Worm (Caenorhabditis elegans) whole organism, L1 larva: Measurements from ENCODE around the gene K02H11.9.

ENCODE experiments used
- aha-1 ChIP-seq: fragments of 150-350 bp; optimal IDR thresholded peaks from 2 replicates; lab custom pipeline; 2014; ENCODE audit warnings: missing biosample characterization, missing genetic modification characterization
- blmp-1 ChIP-seq: fragments of 150-350 bp; optimal IDR thresholded peaks from 2 replicates; lab custom pipeline; 2014; ENCODE audit warnings: missing biosample characterization, missing genetic modification characterization
- ces-1 ChIP-seq: fragments of 150-350 bp; optimal IDR thresholded peaks from 2 replicates; lab custom pipeline; 2014; ENCODE audit warnings: missing biosample characterization, missing genetic modification reagents, missing genetic modification characterization
- dpl-1 ChIP-seq, 3 experiments: fragments of 150-350 bp in 2 of 3; sonication (generic microtip) in 1 of 3; optimal IDR thresholded peaks; 2 replicates each; lab custom pipeline; 2014 to 2017; ENCODE audit warnings: missing biosample characterization in 3 of 3, missing genetic modification characterization in 3 of 3, missing genetic modification reagents in 3 of 3
- efl-3 ChIP-seq: fragments of 200-800 bp; sonication (Bioruptor generic); optimal IDR thresholded peaks from 2 replicates; lab custom pipeline; 2018; ENCODE audit warnings: mild to moderate bottlenecking, missing genetic modification characterization, missing compliant biosample characterization
- egl-27 ChIP-seq, 2 experiments: fragments of 150-350 bp in 1 of 2; sonication (generic microtip); optimal IDR thresholded peaks; 3 replicates each; lab custom pipeline; 2017 to 2018; ENCODE audit warnings: missing biosample characterization in 2 of 2, missing genetic modification characterization in 2 of 2, missing genetic modification reagents in 2 of 2
- elt-2 ChIP-seq: sonication (generic microtip); optimal IDR thresholded peaks from 2 replicates; lab custom pipeline; 2016; ENCODE audit warnings: missing genetic modification characterization, mild to moderate bottlenecking, inconsistent platforms, missing compliant biosample characterization, missing genetic modification reagents
- ets-5 ChIP-seq: fragments of 200-800 bp; sonication (Bioruptor generic); IDR thresholded peaks from 2 replicates; pipeline ENCODE4 v1.3.6; 2022; ENCODE audit warnings: missing genetic modification characterization, missing compliant biosample characterization
- fkh-10 ChIP-seq: sonication (generic microtip); optimal IDR thresholded peaks from 2 replicates; lab custom pipeline; 2017; ENCODE audit warnings: missing biosample characterization, missing genetic modification reagents, missing genetic modification characterization
- fos-1 ChIP-seq: fragments of 150-350 bp; optimal IDR thresholded peaks from 2 replicates; lab custom pipeline; 2014; ENCODE audit warnings: missing biosample characterization, missing genetic modification characterization
- irx-1 ChIP-seq: sonication (generic microtip); optimal IDR thresholded peaks from 2 replicates; lab custom pipeline; 2016; ENCODE audit warnings: missing genetic modification characterization, missing compliant biosample characterization
- lin-13 ChIP-seq: fragments of 150-350 bp; optimal IDR thresholded peaks from 2 replicates; lab custom pipeline; 2014; ENCODE audit warnings: missing biosample characterization, missing genetic modification reagents, missing genetic modification characterization
- lin-15B ChIP-seq: fragments of 150-350 bp; sonication (generic microtip); optimal IDR thresholded peaks from 3 replicates; lab custom pipeline; 2014; ENCODE audit warnings: missing biosample characterization, missing genetic modification characterization
- lin-35 ChIP-seq, 2 experiments: fragments of 150-350 bp; optimal IDR thresholded peaks; 2 replicates each; lab custom pipeline; 2014; ENCODE audit warnings: missing biosample characterization in 2 of 2, missing genetic modification characterization in 2 of 2, missing genetic modification reagents in 2 of 2
- lin-39 ChIP-seq: fragments of 150-350 bp; optimal IDR thresholded peaks from 2 replicates; lab custom pipeline; 2014; ENCODE audit warnings: missing biosample characterization, missing genetic modification reagents, missing genetic modification characterization
- lir-3 ChIP-seq: sonication (generic microtip); optimal IDR thresholded peaks from 2 replicates; lab custom pipeline; 2016; ENCODE audit warnings: mild to moderate bottlenecking, missing genetic modification characterization, moderate library complexity, missing compliant biosample characterization; ENCODE audit not compliant: poor library complexity
- lsy-2 ChIP-seq, 2 experiments: fragments of 150-350 bp; optimal IDR thresholded peaks; 2 replicates each; lab custom pipeline; 2014; ENCODE audit warnings: missing biosample characterization in 2 of 2, missing genetic modification characterization in 2 of 2
- mdl-1 ChIP-seq, 2 experiments: fragments of 150-350 bp; optimal IDR thresholded peaks; 2 replicates each; lab custom pipeline; 2014 to 2017; ENCODE audit warnings: missing biosample characterization in 2 of 2, missing genetic modification characterization in 2 of 2, inconsistent platforms in 1 of 2
- mef-2 ChIP-seq: fragments of 150-350 bp; optimal IDR thresholded peaks from 2 replicates; lab custom pipeline; 2014; ENCODE audit warnings: missing biosample characterization, missing genetic modification characterization
- nhr-11 ChIP-seq: fragments of 150-350 bp; optimal IDR thresholded peaks from 2 replicates; lab custom pipeline; 2014; ENCODE audit warnings: missing biosample characterization, missing genetic modification characterization
- nhr-12 ChIP-seq: sonication (generic microtip); optimal IDR thresholded peaks from 2 replicates; lab custom pipeline; 2017; ENCODE audit warnings: missing biosample characterization, missing genetic modification characterization
- nhr-19 ChIP-seq: fragments of 200-800 bp; sonication (Bioruptor generic); conservative IDR thresholded peaks from 2 replicates; pipeline ENCODE4 v1.3.6; 2022; ENCODE audit warnings: missing genetic modification characterization, missing compliant biosample characterization
- nhr-237 ChIP-seq: fragments of 150-350 bp; optimal IDR thresholded peaks from 2 replicates; lab custom pipeline; 2014; ENCODE audit warnings: missing biosample characterization, missing genetic modification characterization
- nhr-71 ChIP-seq: sonication (generic microtip); optimal IDR thresholded peaks from 2 replicates; lab custom pipeline; 2016; ENCODE audit warnings: mild to moderate bottlenecking, missing genetic modification characterization, moderate library complexity, missing compliant biosample characterization
- nhr-90 ChIP-seq: sonication (generic microtip); optimal IDR thresholded peaks from 2 replicates; lab custom pipeline; 2016; ENCODE audit warnings: mild to moderate bottlenecking, missing genetic modification characterization, missing compliant biosample characterization; ENCODE audit not compliant: poor library complexity
- pag-3 ChIP-seq: sonication (generic microtip); optimal IDR thresholded peaks from 2 replicates; lab custom pipeline; 2017; ENCODE audit warnings: missing genetic modification characterization, mild to moderate bottlenecking, missing compliant biosample characterization, antibody characterized with exemption, borderline replicate concordance; ENCODE audit not compliant: insufficient read depth
- rnt-1 ChIP-seq: sonication (generic microtip); optimal IDR thresholded peaks from 2 replicates; lab custom pipeline; 2016; ENCODE audit warnings: mild to moderate bottlenecking, missing genetic modification characterization, moderate library complexity, missing compliant biosample characterization
- skn-1 ChIP-seq: fragments of 150-350 bp; optimal IDR thresholded peaks from 2 replicates; lab custom pipeline; 2014; ENCODE audit warnings: missing biosample characterization, missing genetic modification characterization
- sptf-1 ChIP-seq: fragments of 150-350 bp; optimal IDR thresholded peaks from 2 replicates; lab custom pipeline; 2014; ENCODE audit warnings: missing biosample characterization, missing genetic modification characterization
- tlp-1 ChIP-seq: fragments of 150-350 bp; optimal IDR thresholded peaks from 2 replicates; lab custom pipeline; 2014; ENCODE audit warnings: missing biosample characterization, missing genetic modification characterization
- unc-130 ChIP-seq: fragments of 150-350 bp; optimal IDR thresholded peaks from 2 replicates; lab custom pipeline; 2017; ENCODE audit warnings: missing biosample characterization, missing genetic modification characterization, inconsistent platforms
- vab-15 ChIP-seq: sonication (generic microtip); optimal IDR thresholded peaks from 2 replicates; lab custom pipeline; 2017; ENCODE audit warnings: missing genotype, mild to moderate bottlenecking, missing genetic modification characterization, missing compliant biosample characterization
- ztf-4 ChIP-seq: fragments of 150-350 bp; optimal IDR thresholded peaks from 2 replicates; lab custom pipeline; 2014; ENCODE audit warnings: missing biosample characterization, missing genetic modification characterization

The K02H11.9 gene

ce11 chrV:1550697-1551096, 13.8 kb upstream of the K02H11.9 start:
- no peak for TF ChIP-seq nhr-90 (tag; lab: Kevin White, UChicago)
- no peak for TF ChIP-seq fkh-10
- TF ChIP-seq skn-1 = no peak
- TF ChIP-seq ces-1 (GFP tag; lab: Kevin White, UChicago) = no peak
- no peak for TF ChIP-seq tlp-1 (tag; lab: Kevin White, UChicago)
- TF ChIP-seq mef-2 = no peak
- no peak for TF ChIP-seq sptf-1 (tag; lab: Kevin White, UChicago)
- no peak for TF ChIP-seq nhr-71 (tag; lab: Kevin White, UChicago)

- TF ChIP-seq fos-1 (tag; lab: Kevin White, UChicago) = no peak
- no peak for TF ChIP-seq lin-15B (tag; lab: Kevin White, UChicago)
- no peak for TF ChIP-seq mdl-1 (tag; optimal IDR thresholded peaks at IDR 0.05; lab: Kevin White, UChicago)
- TF ChIP-seq ztf-4 = no peak
- TF ChIP-seq egl-27 (tag; optimal IDR thresholded peaks at IDR 0.05; lab: Kevin White, UChicago) = no peak
- TF ChIP-seq nhr-12 (tag; lab: Kevin White, UChicago) = no peak
- TF ChIP-seq elt-2 (tag; lab: Kevin White, UChicago) = no peak
- TF ChIP-seq nhr-11 = no peak
- TF ChIP-seq mef-2 = no peak
- TF ChIP-seq aha-1 (tag; lab: Kevin White, UChicago) = no peak
- no peak for TF ChIP-seq blmp-1 (tag; lab: Kevin White, UChicago)
- TF ChIP-seq unc-130 (tag; lab: Kevin White, UChicago) = no peak
- TF ChIP-seq rnt-1 (tag; lab: Kevin White, UChicago) = no peak
- TF ChIP-seq vab-15 = no peak
- no peak for TF ChIP-seq irx-1 (tag; lab: Kevin White, UChicago)
Measured at ce11 chrV:1547843-1548242, 11.0 kb upstream of the K02H11.9 start, which contains the start of gene F52F10.2. Gene F52F10.2 (plus strand): TSS chrV:1548143.

ce11 chrV:1545694-1546093, 8.8 kb upstream of the K02H11.9 start, which contains the start of gene oac-32:
Gene oac-32 (minus strand): TSS chrV:1545783.
- TF ChIP-seq dpl-1 (GFP tag; optimal IDR thresholded peaks at IDR 0.05; lab: Kevin White, UChicago) = no peak
- peak; percentile 78 for TF ChIP-seq elt-2 (tag; lab: Kevin White, UChicago)
- no peak for TF ChIP-seq nhr-237 (tag; lab: Kevin White, UChicago)

- no peak for TF ChIP-seq lsy-2 (tag; optimal IDR thresholded peaks at IDR 0.05; lab: Kevin White, UChicago)
- no peak for TF ChIP-seq nhr-237 (tag; lab: Kevin White, UChicago)
- TF ChIP-seq nhr-19 (GFP tag; lab: Robert Waterston, UW) = no peak
- TF ChIP-seq, all 84 proteins: peak for 0
Measured at ce11 chrV:1541786-1542185, 4.9 kb upstream of the K02H11.9 start, which contains the start of gene oac-31. Gene oac-31 (minus strand): TSS chrV:1541886.

ce11 chrV:1540249-1540648, 3.4 kb upstream of the K02H11.9 start:
- TF ChIP-seq ets-5 (GFP tag; lab: Robert Waterston, UW) (0 out of 2 replicates have a peak, but pooled peaks have one; percentile 33), nhr-71 (tag; lab: Kevin White, UChicago) (no peak), lin-39 (tag; lab: Kevin White, UChicago) (no peak), efl-3 (GFP tag; lab: Kevin White, UChicago) (no peak), nhr-19 (GFP tag; lab: Robert Waterston, UW) (no peak), lin-35 (GFP tag; optimal IDR thresholded peaks at IDR 0.05; lab: Kevin White, UChicago) (no peak), lin-13 (no peak), pag-3 (no peak), lir-3 (tag; lab: Kevin White, UChicago) (no peak)
- TF ChIP-seq, all 84 proteins: peak for 1
